Worm (Caenorhabditis elegans): ENCODE measurements around the gene srp-8.

DNA sequence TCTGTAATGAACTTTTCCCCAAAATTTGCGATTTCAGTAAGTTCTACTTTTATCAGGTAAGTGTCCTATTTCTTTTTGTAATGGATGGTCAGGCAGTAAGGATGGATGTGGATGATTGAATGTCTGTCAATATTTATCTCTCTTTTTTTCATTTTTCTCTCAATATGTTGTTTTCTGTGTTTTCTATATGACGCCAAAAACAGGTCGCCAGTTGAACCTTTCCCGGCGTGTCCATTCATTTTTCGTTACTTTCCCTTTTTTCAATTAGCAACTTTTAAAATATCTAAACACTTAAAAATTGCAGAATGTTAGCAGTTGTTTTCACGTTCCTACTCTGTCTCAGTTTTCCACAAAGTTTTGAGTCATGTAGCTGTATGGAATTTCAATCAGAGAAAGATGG is 23.4 kb downstream of the srp-8 start, which contains the start of gene timp-1:
- TF ChIP-seq hnd-1 (tag; optimal IDR thresholded peaks at IDR 0.05) (no peak), ama-1 (optimal IDR thresholded peaks at IDR 0.05) (no peak), ceh-36 (tag; optimal IDR thresholded peaks at IDR 0.05) (no peak), B0310.2 (tag; optimal IDR thresholded peaks at IDR 0.05) (no peak), flt-1 (GFP tag; IDR thresholded peaks at IDR 0.05) (no peak), F13C5.2 (tag; optimal IDR thresholded peaks at IDR 0.05) (no peak), tbx-11 (GFP tag; IDR thresholded peaks at IDR 0.05) (no peak)

Data from whole organism, early embryonic.